Worm (Caenorhabditis elegans) whole organism, young adult: ENCODE data around the gene frl-1.
A peak's percentile ranks its signal among the peaks of the same experiment; 100 is the strongest.

Experiments
- B0019.2 ChIP-seq: fragments of 200-800 bp; sonication (Bioruptor generic); conservative IDR thresholded peaks from 2 replicates; pipeline ENCODE4 v1.3.6; 2022; ENCODE audit warnings: missing genetic modification reagents, missing genetic modification characterization, missing compliant biosample characterization
- F22D6.2 ChIP-seq: sonication (generic microtip); optimal IDR thresholded peaks from 2 replicates; lab custom pipeline; 2016; ENCODE audit warnings: mild to moderate bottlenecking, missing genetic modification characterization, missing compliant biosample characterization
- F23B12.7 ChIP-seq: sonication (generic microtip); optimal IDR thresholded peaks from 2 replicates; lab custom pipeline; 2017; ENCODE audit warnings: missing genetic modification characterization, mild to moderate bottlenecking, missing compliant biosample characterization, antibody characterized with exemption, moderate library complexity; ENCODE audit not compliant: insufficient read depth
- F39B2.1 ChIP-seq: fragments of 200-800 bp; sonication (Bioruptor generic); IDR thresholded peaks from 2 replicates; pipeline ENCODE4 v1.3.6; 2022; ENCODE audit warnings: missing genetic modification reagents, missing genetic modification characterization, missing compliant biosample characterization
- F49E8.2 ChIP-seq: sonication (generic microtip); optimal IDR thresholded peaks from 3 replicates; lab custom pipeline; 2017; ENCODE audit warnings: missing genetic modification characterization, mild to moderate bottlenecking, missing compliant biosample characterization, antibody characterized with exemption, moderate library complexity; ENCODE audit not compliant: insufficient read depth
- F52B5.7 ChIP-seq: sonication (generic microtip); optimal IDR thresholded peaks from 2 replicates; lab custom pipeline; 2016; ENCODE audit warnings: mild to moderate bottlenecking, missing genetic modification characterization, missing compliant biosample characterization
- F55B11.4 ChIP-seq: sonication (generic microtip); optimal IDR thresholded peaks from 2 replicates; lab custom pipeline; 2016; ENCODE audit warnings: missing compliant biosample characterization, missing genetic modification characterization, borderline replicate concordance; ENCODE audit not compliant: insufficient read depth
- K11D2.4 ChIP-seq: fragments of 200-800 bp; sonication (Bioruptor generic); IDR thresholded peaks from 2 replicates; pipeline ENCODE4 v1.3.6; 2022; ENCODE audit warnings: missing genetic modification reagents, missing genetic modification characterization, missing compliant biosample characterization
- Y95B8A.8 ChIP-seq: fragments of 200-800 bp; sonication (Bioruptor generic); IDR thresholded peaks from 2 replicates; pipeline ENCODE4 v1.3.6; 2022; ENCODE audit warnings: missing genetic modification reagents, missing genetic modification characterization, missing compliant biosample characterization
- ZK185.1 ChIP-seq: sonication (generic microtip); optimal IDR thresholded peaks from 2 replicates; lab custom pipeline; 2016; ENCODE audit warnings: mild to moderate bottlenecking, missing genetic modification characterization, missing compliant biosample characterization; ENCODE audit not compliant: poor library complexity, severe bottlenecking
- attf-3 ChIP-seq: fragments of 200-800 bp; sonication (Bioruptor generic); conservative IDR thresholded peaks from 2 replicates; pipeline ENCODE4 v1.3.6; 2022; ENCODE audit warnings: missing genetic modification reagents, missing genetic modification characterization, missing compliant biosample characterization
- attf-5 ChIP-seq: fragments of 200-800 bp; sonication (Bioruptor generic); optimal IDR thresholded peaks from 2 replicates; lab custom pipeline; 2018; ENCODE audit warnings: mild to moderate bottlenecking, missing genetic modification characterization, missing compliant biosample characterization
- bed-1 ChIP-seq: fragments of 200-800 bp; sonication (Bioruptor generic); IDR thresholded peaks from 2 replicates; pipeline ENCODE4 v1.3.6; 2022; ENCODE audit warnings: missing genetic modification reagents, missing genetic modification characterization, missing compliant biosample characterization
- bed-2 ChIP-seq: fragments of 200-800 bp; sonication (Bioruptor generic); IDR thresholded peaks from 2 replicates; pipeline ENCODE4 v1.3.6; 2022; ENCODE audit warnings: missing genetic modification reagents, missing genetic modification characterization, missing compliant biosample characterization
- cebp-1 ChIP-seq, 2 experiments: fragments of 200-800 bp in 1 of 2; sonication (Bioruptor generic) in 1 of 2; sonication (generic microtip) in 1 of 2; IDR thresholded peaks in 1 of 2; optimal IDR thresholded peaks in 1 of 2; 2 replicates each; pipeline versions ENCODE4 v1.3.6 to Lab custom; 2017 to 2022; ENCODE audit warnings: missing compliant biosample characterization in 2 of 2, missing genetic modification characterization in 2 of 2, mild to moderate bottlenecking in 1 of 2, missing genetic modification reagents in 1 of 2, moderate library complexity in 1 of 2
- cebp-2 ChIP-seq: fragments of 200-800 bp; sonication (Bioruptor generic); IDR thresholded peaks from 2 replicates; pipeline ENCODE4 v1.3.6; 2022; ENCODE audit warnings: missing genetic modification characterization, missing compliant biosample characterization
- gei-17 ChIP-seq: fragments of 200-800 bp; sonication (Bioruptor generic); optimal IDR thresholded peaks from 2 replicates; lab custom pipeline; 2018; ENCODE audit warnings: mild to moderate bottlenecking, missing genetic modification characterization, missing compliant biosample characterization
- hmg-1.2 ChIP-seq: fragments of 200-800 bp; sonication (Bioruptor generic); IDR thresholded peaks from 2 replicates; pipeline ENCODE4 v1.3.6; 2022; ENCODE audit warnings: missing genetic modification reagents, missing genetic modification characterization, missing compliant biosample characterization
- lag-1 ChIP-seq: fragments of 200-800 bp; sonication (Bioruptor generic); IDR thresholded peaks from 2 replicates; pipeline ENCODE4 v1.3.6; 2022; ENCODE audit warnings: missing genetic modification reagents, missing genetic modification characterization, missing compliant biosample characterization
- lin-26 ChIP-seq: fragments of 200-800 bp; sonication (Bioruptor generic); IDR thresholded peaks from 2 replicates; pipeline ENCODE4 v1.3.6; 2022; ENCODE audit warnings: missing genetic modification reagents, missing genetic modification characterization, missing compliant biosample characterization
- lin-35 ChIP-seq, 3 experiments: fragments of 150-350 bp in 2 of 3; sonication (generic microtip) in 1 of 3; optimal IDR thresholded peaks; 2 replicates each; lab custom pipeline; 2014 to 2018; ENCODE audit warnings: missing biosample characterization in 3 of 3, missing genetic modification characterization in 3 of 3, missing genetic modification reagents in 3 of 3
- lin-40 ChIP-seq: sonication (generic microtip); optimal IDR thresholded peaks from 2 replicates; lab custom pipeline; 2016; ENCODE audit warnings: missing genetic modification characterization, mild to moderate bottlenecking, missing compliant biosample characterization, missing genotype, missing genetic modification reagents
- lin-54 ChIP-seq: fragments of 200-800 bp; sonication (Bioruptor generic); optimal IDR thresholded peaks from 2 replicates; lab custom pipeline; 2018; ENCODE audit warnings: mild to moderate bottlenecking, missing genetic modification characterization, missing compliant biosample characterization
- lsl-1 ChIP-seq: fragments of 200-800 bp; sonication (Bioruptor generic); optimal IDR thresholded peaks from 2 replicates; lab custom pipeline; 2018; ENCODE audit warnings: mild to moderate bottlenecking, missing genetic modification characterization, moderate library complexity, missing compliant biosample characterization
- madf-10 ChIP-seq: sonication (generic microtip); optimal IDR thresholded peaks from 2 replicates; lab custom pipeline; 2016; ENCODE audit warnings: mild to moderate bottlenecking, missing genetic modification characterization, missing compliant biosample characterization
- mcd-1 ChIP-seq: fragments of 200-800 bp; sonication (Bioruptor generic); IDR thresholded peaks from 2 replicates; pipeline ENCODE4 v1.3.6; 2022; ENCODE audit warnings: missing genetic modification reagents, missing genetic modification characterization, missing compliant biosample characterization
- nfyb-1 ChIP-seq: fragments of 200-800 bp; sonication (Bioruptor generic); IDR thresholded peaks from 2 replicates; pipeline ENCODE4 v1.3.6; 2022; ENCODE audit warnings: missing genetic modification reagents, missing genetic modification characterization, missing compliant biosample characterization
- nhr-80 ChIP-seq: sonication (generic microtip); optimal IDR thresholded peaks from 2 replicates; lab custom pipeline; 2016; ENCODE audit warnings: missing genetic modification characterization, missing compliant biosample characterization
- pbrm-1 ChIP-seq: fragments of 200-800 bp; sonication (Bioruptor generic); IDR thresholded peaks from 2 replicates; pipeline ENCODE4 v1.3.6; 2022; ENCODE audit warnings: missing genetic modification reagents, missing genetic modification characterization, missing compliant biosample characterization
- pha-4 ChIP-seq: fragments of 150-350 bp; sonication (generic microtip); optimal IDR thresholded peaks from 2 replicates; lab custom pipeline; 2014; ENCODE audit warnings: missing biosample characterization, missing genetic modification reagents, missing genetic modification characterization
- repo-1 ChIP-seq: sonication (generic microtip); optimal IDR thresholded peaks from 2 replicates; lab custom pipeline; 2017; ENCODE audit warnings: mild to moderate bottlenecking, missing genetic modification characterization, missing compliant biosample characterization
- rpc-1 ChIP-seq, 2 experiments: fragments of 150-350 bp in 1 of 2; sonication (generic microtip) in 1 of 2; optimal IDR thresholded peaks; 2 replicates each; lab custom pipeline; 2014 to 2018; ENCODE audit warnings: missing biosample characterization in 1 of 2, missing genetic modification characterization in 1 of 2, missing genetic modification reagents in 1 of 2, missing genotype in 1 of 2
- sea-2 ChIP-seq: fragments of 200-800 bp; sonication (Bioruptor generic); IDR thresholded peaks from 2 replicates; pipeline ENCODE4 v1.3.6; 2022; ENCODE audit warnings: missing genetic modification characterization, missing compliant biosample characterization
- snpc-1.1 ChIP-seq: sonication (generic microtip); optimal IDR thresholded peaks from 2 replicates; lab custom pipeline; 2017; ENCODE audit warnings: missing genetic modification characterization, mild to moderate bottlenecking, missing compliant biosample characterization, antibody characterized with exemption, moderate library complexity, missing genotype, missing genetic modification reagents; ENCODE audit not compliant: insufficient read depth
- snpc-3.4 ChIP-seq: sonication (generic microtip); optimal IDR thresholded peaks from 2 replicates; lab custom pipeline; 2017; ENCODE audit warnings: missing genetic modification characterization, mild to moderate bottlenecking, missing compliant biosample characterization, antibody characterized with exemption, moderate library complexity, missing genotype, missing genetic modification reagents
- somi-1 ChIP-seq: fragments of 200-800 bp; sonication (Bioruptor generic); optimal IDR thresholded peaks from 2 replicates; lab custom pipeline; 2018; ENCODE audit warnings: mild to moderate bottlenecking, missing genetic modification characterization, missing compliant biosample characterization
- tbp1 ChIP-seq: fragments of 200-800 bp; sonication (Bioruptor generic); optimal IDR thresholded peaks from 2 replicates; lab custom pipeline; 2018; ENCODE audit warnings: mild to moderate bottlenecking, missing genetic modification characterization, missing compliant biosample characterization
- tbx-9 ChIP-seq: sonication (generic microtip); optimal IDR thresholded peaks from 2 replicates; lab custom pipeline; 2016; ENCODE audit warnings: borderline replicate concordance, missing genetic modification characterization, inconsistent platforms, missing compliant biosample characterization
- tlf-1 ChIP-seq: fragments of 200-800 bp; sonication (Bioruptor generic); optimal IDR thresholded peaks from 2 replicates; lab custom pipeline; 2018; ENCODE audit warnings: mild to moderate bottlenecking, missing genetic modification characterization, missing compliant biosample characterization
- zfh-2 ChIP-seq: fragments of 200-800 bp; sonication (Bioruptor generic); conservative IDR thresholded peaks from 2 replicates; pipeline ENCODE4 v1.3.6; 2022; ENCODE audit warnings: missing genetic modification reagents, missing genetic modification characterization, missing compliant biosample characterization
- ztf-26 ChIP-seq: sonication (generic microtip); optimal IDR thresholded peaks from 2 replicates; lab custom pipeline; 2017; ENCODE audit warnings: missing genetic modification characterization, missing compliant biosample characterization

Gene frl-1

ce11 chrIII:2090695-2091094 lies 33.2 kb upstream of the frl-1 start:
- TF ChIP-seq lin-54, result peak; percentile 7
- no peak for TF ChIP-seq cebp-2 (GFP tag; lab: Robert Waterston, UW)
- no peak for TF ChIP-seq snpc-3.4
- TF ChIP-seq F52B5.7 (tag; lab: Kevin White, UChicago), result no peak
- TF ChIP-seq mcd-1, result peak; percentile 26; the same call in 1 of the 2 replicates
- no peak for TF ChIP-seq sea-2 (GFP tag; lab: Robert Waterston, UW)
- TF ChIP-seq tbp1, result peak; percentile 9
- peak; percentile 0 for TF ChIP-seq somi-1
- TF ChIP-seq gei-17 (GFP tag; lab: Kevin White, UChicago), result no peak
- TF ChIP-seq K11D2.4 (GFP tag; lab: Robert Waterston, UW), result peak; percentile 59; the same call in 1 of the 2 replicates
- peak; percentile 12 for TF ChIP-seq F22D6.2
- no peak for TF ChIP-seq lin-35 (GFP tag; optimal IDR thresholded peaks at IDR 0.05; lab: Kevin White, UChicago)
- TF ChIP-seq ztf-26 (tag; lab: Kevin White, UChicago), result peak; percentile 46
- TF ChIP-seq F23B12.7, result no peak
- no peak for TF ChIP-seq cebp-1 (GFP tag; IDR thresholded peaks at IDR 0.05; lab: Robert Waterston, UW)
- peak; percentile 60 for TF ChIP-seq cebp-1 (tag; optimal IDR thresholded peaks at IDR 0.05; lab: Kevin White, UChicago)
- TF ChIP-seq F55B11.4, result no peak
- 0 out of 2 replicates have a peak, but pooled peaks have one; percentile 10 for TF ChIP-seq pbrm-1 (GFP tag; lab: Robert Waterston, UW)
- peak; percentile 82 for TF ChIP-seq lin-40
- peak; percentile 78 for TF ChIP-seq hmg-1.2
- TF ChIP-seq rpc-1 (optimal IDR thresholded peaks at IDR 0.05; lab: Kevin White, UChicago), result no peak
- TF ChIP-seq rpc-1 (tag; optimal IDR thresholded peaks at IDR 0.05; lab: Kevin White, UChicago), result no peak
- no peak for TF ChIP-seq madf-10
- peak; percentile 12 for TF ChIP-seq nhr-80 (tag; lab: Kevin White, UChicago)
- peak; percentile 68 for TF ChIP-seq attf-5
- TF ChIP-seq pha-4 (tag; lab: Kevin White, UChicago), result peak; percentile 36
- no peak for TF ChIP-seq repo-1 (tag; lab: Kevin White, UChicago)
- no peak for TF ChIP-seq F39B2.1 (GFP tag; lab: Robert Waterston, UW)
- TF ChIP-seq attf-3 (GFP tag; lab: Robert Waterston, UW), result no peak
- TF ChIP-seq nfyb-1 (GFP tag; lab: Robert Waterston, UW), result 0 out of 2 replicates have a peak, but pooled peaks have one; percentile 17
- no peak for TF ChIP-seq bed-2
- no peak for TF ChIP-seq lag-1
- TF ChIP-seq lin-26, result no peak
- peak; percentile 18 for TF ChIP-seq tlf-1 (GFP tag; lab: Kevin White, UChicago)

ce11 chrIII:2091367-2091766 lies 32.6 kb upstream of the frl-1 start:
- TF ChIP-seq ZK185.1 (tag; lab: Kevin White, UChicago) (no peak), nhr-80 (tag; lab: Kevin White, UChicago) (peak; percentile 30)

- TF ChIP-seq attf-5, result no peak
- TF ChIP-seq tbx-9 (tag; lab: Kevin White, UChicago), result no peak
- no peak for TF ChIP-seq B0019.2 (GFP tag; lab: Robert Waterston, UW)
- TF ChIP-seq lsl-1 (GFP tag; lab: Kevin White, UChicago), result no peak
- TF ChIP-seq attf-3 (GFP tag; lab: Robert Waterston, UW), result no peak
- no peak for TF ChIP-seq snpc-1.1 (tag; lab: Kevin White, UChicago)
- TF ChIP-seq zfh-2 (GFP tag; lab: Robert Waterston, UW), result no peak
- TF ChIP-seq lin-40, result no peak
- TF ChIP-seq Y95B8A.8 (GFP tag; lab: Robert Waterston, UW), result no peak
- TF ChIP-seq tbp1, result no peak
- no peak for TF ChIP-seq bed-1 (GFP tag; lab: Robert Waterston, UW)
- TF ChIP-seq F49E8.2 (tag; lab: Kevin White, UChicago), result no peak
Measured at ce11 chrIII:2092409-2092808, 31.5 kb upstream of the frl-1 start, which contains the start of gene Y48G9A.9. TSS of gene Y48G9A.9 (plus strand) at chrIII:2092709.
